Worm (Caenorhabditis elegans) whole organism, L2 larva: ENCODE results near the gene F26D2.13.

ENCODE experiments used
- ama-1 ChIP-seq: fragments of 150-350 bp; optimal IDR thresholded peaks from 2 replicates; lab custom pipeline; 2018; ENCODE audit warnings: inconsistent platforms
- fos-1 ChIP-seq: fragments of 150-350 bp; optimal IDR thresholded peaks from 2 replicates; lab custom pipeline; 2014; ENCODE audit warnings: missing biosample characterization, missing genetic modification characterization
- nhr-12 ChIP-seq: fragments of 150-350 bp; optimal IDR thresholded peaks from 2 replicates; lab custom pipeline; 2014; ENCODE audit warnings: missing biosample characterization, missing genetic modification characterization
- nhr-25 ChIP-seq: fragments of 150-350 bp; sonication (generic microtip); optimal IDR thresholded peaks from 3 replicates; lab custom pipeline; 2014; ENCODE audit warnings: missing biosample characterization, missing genetic modification characterization
- ztf-1 ChIP-seq: fragments of 200-800 bp; sonication (Bioruptor generic); conservative IDR thresholded peaks from 2 replicates; pipeline ENCODE4 v1.3.6; 2022; ENCODE audit warnings: missing genetic modification characterization, missing compliant biosample characterization

DNA sequence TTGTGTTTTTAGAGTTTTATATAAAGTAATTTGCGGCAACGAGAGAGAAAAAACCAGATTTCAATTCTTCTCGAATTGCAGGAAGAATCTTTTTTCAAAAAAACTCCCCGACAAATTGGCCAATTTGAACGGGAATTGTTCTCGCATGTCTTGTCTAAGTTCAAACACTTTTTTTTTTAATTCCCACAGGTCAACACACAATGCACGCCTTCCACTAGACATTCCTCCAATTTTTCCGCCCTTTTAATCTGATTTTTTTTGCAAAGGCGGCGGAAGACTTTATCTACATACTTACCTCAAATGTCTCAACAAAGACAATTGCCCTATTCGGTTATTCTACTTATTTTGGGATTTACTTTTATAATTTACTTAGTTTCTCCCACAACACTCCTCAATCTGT, 27.7 kb downstream of the F26D2.13 start, which contains the start of gene F26D2.3:
- TF ChIP-seq nhr-12 (tag; lab: Kevin White, UChicago), result no peak
- TF ChIP-seq ama-1 (lab: Kevin White, UChicago), result no peak
- TF ChIP-seq fos-1 (tag; lab: Kevin White, UChicago), result no peak
- no peak for TF ChIP-seq nhr-25 (tag; lab: Kevin White, UChicago)
- TF ChIP-seq ztf-1, result no peak
